Fruit fly (Drosophila melanogaster) Kc167 (cell line): Measurements from ENCODE around the gene CREG.

Experiments used
- Myc ChIP-seq: fragments of >200 bp; optimal IDR thresholded peaks from 2 replicates; lab custom pipeline; 2017; ENCODE audit warnings: missing external identifiers
- Sin3A ChIP-seq: fragments of >200 bp; optimal IDR thresholded peaks from 2 replicates; lab custom pipeline; 2018; ENCODE audit warnings: missing external identifiers
- h ChIP-seq: fragments of >200 bp; optimal IDR thresholded peaks from 3 replicates; lab custom pipeline; 2018; ENCODE audit warnings: missing external identifiers
- psq ChIP-seq: fragments of >200 bp; optimal IDR thresholded peaks from 2 replicates; lab custom pipeline; 2017; ENCODE audit warnings: missing external identifiers
- ttk ChIP-seq: sonication (Bioruptor generic); optimal IDR thresholded peaks from 2 replicates; lab custom pipeline; 2017; ENCODE audit warnings: missing external identifiers

- TF ChIP-seq ttk (lab: Kevin White, UChicago) (no peak), psq (lab: Kevin White, UChicago) (no peak), Sin3A (lab: Kevin White, UChicago) (no peak), h (lab: Kevin White, UChicago) (no peak), Myc (lab: Kevin White, UChicago) (no peak)
Measured at dm6 chr3R:17415439-17415838, 21.0 kb upstream of the CREG start, which contains the start of gene CG5866.
